Fruit fly (Drosophila melanogaster) whole organism, embryonic: ENCODE data around the gene ida.

Source experiments
- Adf1 ChIP-seq: fragments of 200-800 bp; sonication (Bioruptor generic); IDR thresholded peaks from 2 replicates; pipeline ENCODE4 v1.3.6; 2022; ENCODE audit warnings: missing biosample characterization, missing genetic modification characterization
- Awh ChIP-seq: fragments of 200-800 bp; sonication (Bioruptor generic); IDR thresholded peaks from 2 replicates; pipeline ENCODE4, ENCODE4 v1.3.6; 2022; ENCODE audit warnings: missing biosample characterization, missing genetic modification characterization
- Blimp-1 ChIP-seq: fragments of 200-800 bp; sonication (Bioruptor generic); optimal IDR thresholded peaks from 3 replicates; lab custom pipeline; 2018; ENCODE audit warnings: missing biosample characterization, missing genetic modification characterization, mild to moderate bottlenecking, moderate library complexity, missing genetic modification reagents
- CG11247 ChIP-seq: fragments of 200-800 bp; sonication (Bioruptor generic); IDR thresholded peaks from 2 replicates; pipeline ENCODE4 v1.3.6; 2022; ENCODE audit warnings: missing biosample characterization, missing genetic modification characterization
- CG12299 ChIP-seq: fragments of 200-800 bp; sonication (Bioruptor generic); optimal IDR thresholded peaks from 2 replicates; lab custom pipeline; 2018; ENCODE audit warnings: missing biosample characterization, mild to moderate bottlenecking, missing genetic modification characterization
- CG13123 ChIP-seq: fragments of 200-800 bp; sonication (Bioruptor generic); optimal IDR thresholded peaks from 2 replicates; lab custom pipeline; 2016; ENCODE audit warnings: missing biosample characterization, missing genetic modification characterization
- CG16815 ChIP-seq: fragments of 200-800 bp; sonication (Bioruptor generic); optimal IDR thresholded peaks from 3 replicates; lab custom pipeline; 2017; ENCODE audit warnings: missing biosample characterization, mild to moderate bottlenecking, missing genetic modification characterization
- CG17186 ChIP-seq: fragments of 200-800 bp; sonication (Bioruptor generic); optimal IDR thresholded peaks from 3 replicates; lab custom pipeline; 2017; ENCODE audit warnings: missing biosample characterization, missing genetic modification reagents, missing genetic modification characterization
- CG17359 ChIP-seq: fragments of 200-800 bp; sonication (Bioruptor generic); optimal IDR thresholded peaks from 3 replicates; lab custom pipeline; 2018; ENCODE audit warnings: missing biosample characterization, mild to moderate bottlenecking, missing genetic modification characterization, moderate library complexity
- CG17568 ChIP-seq: fragments of 200-800 bp; sonication (Bioruptor generic); optimal IDR thresholded peaks from 2 replicates; lab custom pipeline; 2018; ENCODE audit warnings: missing biosample characterization, mild to moderate bottlenecking, missing genetic modification characterization, moderate library complexity
- CG3163 ChIP-seq: fragments of 200-800 bp; sonication (Bioruptor generic); optimal IDR thresholded peaks from 3 replicates; lab custom pipeline; 2016; ENCODE audit warnings: missing biosample characterization, missing genetic modification characterization
- CG33213 ChIP-seq: fragments of 200-800 bp; sonication (Bioruptor generic); optimal IDR thresholded peaks from 3 replicates; lab custom pipeline; 2016; ENCODE audit warnings: missing biosample characterization, missing genetic modification characterization
- CG4328 ChIP-seq: fragments of 200-800 bp; sonication (Bioruptor generic); optimal IDR thresholded peaks from 3 replicates; lab custom pipeline; 2017; ENCODE audit warnings: missing biosample characterization, missing genetic modification reagents, missing genetic modification characterization
- CG4854 ChIP-seq: fragments of 200-800 bp; sonication (Bioruptor generic); optimal IDR thresholded peaks from 2 replicates; lab custom pipeline; 2016; ENCODE audit warnings: missing biosample characterization, missing genetic modification characterization, inconsistent platforms
- CG7271 ChIP-seq: fragments of 200-800 bp; sonication (Bioruptor generic); optimal IDR thresholded peaks from 2 replicates; lab custom pipeline; 2018; ENCODE audit warnings: missing biosample characterization, mild to moderate bottlenecking, missing genetic modification characterization, moderate library complexity
- CG7745 ChIP-seq: fragments of 200-800 bp; sonication (Bioruptor generic); optimal IDR thresholded peaks from 2 replicates; lab custom pipeline; 2018; ENCODE audit warnings: missing biosample characterization, mild to moderate bottlenecking, missing genetic modification characterization, moderate library complexity
- CG7963 ChIP-seq: fragments of 200-800 bp; sonication (Bioruptor generic); IDR thresholded peaks from 3 replicates; pipeline ENCODE4 v1.3.6; 2022; ENCODE audit warnings: missing biosample characterization, missing genetic modification characterization; ENCODE audit not compliant: partially characterized antibody
- CG9797 ChIP-seq: fragments of 200-800 bp; sonication (Bioruptor generic); optimal IDR thresholded peaks from 3 replicates; lab custom pipeline; 2018; ENCODE audit warnings: missing biosample characterization, mild to moderate bottlenecking, missing genetic modification characterization
- D19A ChIP-seq: fragments of 200-800 bp; optimal IDR thresholded peaks from 3 replicates; lab custom pipeline; 2019; ENCODE audit warnings: missing biosample characterization, mild to moderate bottlenecking, missing genetic modification characterization, moderate library complexity
- D19B ChIP-seq: fragments of 200-800 bp; sonication (Bioruptor generic); optimal IDR thresholded peaks from 2 replicates; lab custom pipeline; 2017; ENCODE audit warnings: missing biosample characterization, mild to moderate bottlenecking, missing genetic modification characterization
- Dll ChIP-seq: fragments of 200-800 bp; sonication (Bioruptor generic); IDR thresholded peaks from 4 replicates; pipeline ENCODE4 v1.3.6; 2022; ENCODE audit warnings: missing biosample characterization, missing genetic modification characterization; ENCODE audit not compliant: partially characterized antibody
- Doc3 ChIP-seq: fragments of 200-800 bp; sonication (Bioruptor generic); IDR thresholded peaks from 3 replicates; pipeline ENCODE4 v1.3.6; 2022; ENCODE audit warnings: missing biosample characterization, missing genetic modification characterization; ENCODE audit not compliant: partially characterized antibody
- Dp ChIP-seq: fragments of 200-800 bp; sonication (Bioruptor generic); optimal IDR thresholded peaks from 2 replicates; lab custom pipeline; 2018; ENCODE audit warnings: missing biosample characterization, mild to moderate bottlenecking, missing genetic modification characterization, moderate library complexity
- Dref ChIP-seq: fragments of 200-800 bp; sonication (Bioruptor generic); IDR thresholded peaks from 2 replicates; pipeline ENCODE4 v1.3.6; 2022; ENCODE audit warnings: missing biosample characterization, missing genetic modification characterization
- Fer1 ChIP-seq: fragments of 200-800 bp; sonication (Bioruptor generic); optimal IDR thresholded peaks from 2 replicates; lab custom pipeline; 2017; ENCODE audit warnings: missing biosample characterization, mild to moderate bottlenecking, missing genetic modification characterization
- HmgD ChIP-seq: fragments of 200-800 bp; sonication (Bioruptor generic); optimal IDR thresholded peaks from 3 replicates; lab custom pipeline; 2016; ENCODE audit warnings: missing biosample characterization, missing genetic modification characterization
- Hmr ChIP-seq: fragments of 200-800 bp; sonication (Bioruptor generic); optimal IDR thresholded peaks from 3 replicates; lab custom pipeline; 2017; ENCODE audit warnings: mild to moderate bottlenecking, missing biosample characterization, missing genetic modification reagents, missing genetic modification characterization
- MESR4 ChIP-seq: fragments of 200-800 bp; sonication (Bioruptor generic); optimal IDR thresholded peaks from 2 replicates; lab custom pipeline; 2018; ENCODE audit warnings: missing biosample characterization, mild to moderate bottlenecking, missing genetic modification characterization, moderate library complexity
- Meics ChIP-seq: fragments of 200-800 bp; sonication (Bioruptor generic); optimal IDR thresholded peaks from 2 replicates; lab custom pipeline; 2017; ENCODE audit warnings: missing biosample characterization, mild to moderate bottlenecking, missing genetic modification characterization
- Myb ChIP-seq: fragments of 200-800 bp; sonication (Bioruptor generic); optimal IDR thresholded peaks from 2 replicates; lab custom pipeline; 2016; ENCODE audit warnings: missing biosample characterization, missing genetic modification characterization
- NC2β ChIP-seq: fragments of 200-800 bp; sonication (Bioruptor generic); optimal IDR thresholded peaks from 2 replicates; lab custom pipeline; 2016; ENCODE audit warnings: missing biosample characterization, missing genetic modification characterization
- Sry-δ ChIP-seq: fragments of 200-800 bp; sonication (Bioruptor generic); optimal IDR thresholded peaks from 2 replicates; lab custom pipeline; 2016; ENCODE audit warnings: missing biosample characterization, missing genetic modification characterization
- TFAM ChIP-seq: fragments of 200-800 bp; sonication (Bioruptor generic); optimal IDR thresholded peaks from 2 replicates; lab custom pipeline; 2017; ENCODE audit warnings: missing biosample characterization, missing genetic modification characterization, inconsistent platforms
- Usf ChIP-seq: fragments of 200-800 bp; sonication (Bioruptor generic); optimal IDR thresholded peaks from 2 replicates; lab custom pipeline; 2017; ENCODE audit warnings: missing genotype, missing biosample characterization, missing genetic modification characterization
- Xrp1 ChIP-seq: fragments of 200-800 bp; sonication (Bioruptor generic); IDR thresholded peaks from 2 replicates; pipeline ENCODE4 v1.3.6; 2022; ENCODE audit warnings: missing biosample characterization, missing genetic modification characterization
- amos ChIP-seq: fragments of 200-800 bp; sonication (Bioruptor generic); IDR thresholded peaks from 2 replicates; pipeline ENCODE4 v1.3.6; 2022; ENCODE audit warnings: missing biosample characterization, missing genetic modification characterization; ENCODE audit not compliant: partially characterized antibody
- ash1 ChIP-seq: fragments of 200-800 bp; sonication (Bioruptor generic); optimal IDR thresholded peaks from 2 replicates; lab custom pipeline; 2018; ENCODE audit warnings: missing biosample characterization, mild to moderate bottlenecking, missing genetic modification characterization
- bigmax ChIP-seq: fragments of 200-800 bp; sonication (Bioruptor generic); optimal IDR thresholded peaks from 2 replicates; lab custom pipeline; 2018; ENCODE audit warnings: missing biosample characterization, mild to moderate bottlenecking, missing genetic modification characterization
- cato ChIP-seq: fragments of 200-800 bp; sonication (Bioruptor generic); optimal IDR thresholded peaks from 2 replicates; lab custom pipeline; 2016; ENCODE audit warnings: missing biosample characterization, missing genetic modification characterization, borderline replicate concordance
- crc ChIP-seq: fragments of 200-800 bp; sonication (Bioruptor generic); optimal IDR thresholded peaks from 2 replicates; lab custom pipeline; 2016; ENCODE audit warnings: missing biosample characterization, missing genetic modification characterization
- eyg ChIP-seq: fragments of 200-800 bp; sonication (Bioruptor generic); optimal IDR thresholded peaks from 3 replicates; lab custom pipeline; 2016; ENCODE audit warnings: missing biosample characterization, missing genetic modification characterization
- fru ChIP-seq: fragments of >200 bp; optimal IDR thresholded peaks from 2 replicates; lab custom pipeline; 2017
- ftz-f1 ChIP-seq: fragments of 200-800 bp; sonication (Bioruptor generic); optimal IDR thresholded peaks from 2 replicates; lab custom pipeline; 2016; ENCODE audit warnings: missing biosample characterization, missing genetic modification characterization
- hth ChIP-seq: fragments of >200 bp; optimal IDR thresholded peaks from 2 replicates; lab custom pipeline; 2017; ENCODE audit warnings: inconsistent platforms
- jing ChIP-seq: fragments of 200-800 bp; sonication (Bioruptor generic); optimal IDR thresholded peaks from 2 replicates; lab custom pipeline; 2018; ENCODE audit warnings: missing biosample characterization, mild to moderate bottlenecking, missing genetic modification characterization
- luna ChIP-seq: fragments of 200-800 bp; sonication (Bioruptor generic); optimal IDR thresholded peaks from 2 replicates; lab custom pipeline; 2016; ENCODE audit warnings: missing biosample characterization, missing genetic modification characterization
- nau ChIP-seq: fragments of 200-800 bp; sonication (Bioruptor generic); optimal IDR thresholded peaks from 3 replicates; lab custom pipeline; 2017; ENCODE audit warnings: missing biosample characterization, mild to moderate bottlenecking, missing genetic modification characterization, missing genetic modification reagents
- org-1 ChIP-seq: fragments of 200-800 bp; sonication (Bioruptor generic); optimal IDR thresholded peaks from 2 replicates; lab custom pipeline; 2017; ENCODE audit warnings: missing biosample characterization, missing genetic modification characterization
- schlank ChIP-seq: fragments of 200-800 bp; sonication (Bioruptor generic); optimal IDR thresholded peaks from 2 replicates; lab custom pipeline; 2018; ENCODE audit warnings: missing biosample characterization, mild to moderate bottlenecking, missing genetic modification characterization
- sob ChIP-seq: fragments of 200-800 bp; sonication (Bioruptor generic); IDR thresholded peaks from 2 replicates; pipeline ENCODE4 v1.3.6; 2022; ENCODE audit warnings: missing biosample characterization, missing genetic modification characterization
- vvl ChIP-seq: fragments of 200-800 bp; sonication (Bioruptor generic); IDR thresholded peaks from 2 replicates; pipeline ENCODE4 v1.3.6; 2022; ENCODE audit warnings: missing biosample characterization, missing genetic modification characterization
- zfh2 ChIP-seq: fragments of 200-800 bp; sonication (Bioruptor generic); optimal IDR thresholded peaks from 2 replicates; lab custom pipeline; 2016; ENCODE audit warnings: missing biosample characterization, missing genetic modification characterization

The ida gene

DNA sequence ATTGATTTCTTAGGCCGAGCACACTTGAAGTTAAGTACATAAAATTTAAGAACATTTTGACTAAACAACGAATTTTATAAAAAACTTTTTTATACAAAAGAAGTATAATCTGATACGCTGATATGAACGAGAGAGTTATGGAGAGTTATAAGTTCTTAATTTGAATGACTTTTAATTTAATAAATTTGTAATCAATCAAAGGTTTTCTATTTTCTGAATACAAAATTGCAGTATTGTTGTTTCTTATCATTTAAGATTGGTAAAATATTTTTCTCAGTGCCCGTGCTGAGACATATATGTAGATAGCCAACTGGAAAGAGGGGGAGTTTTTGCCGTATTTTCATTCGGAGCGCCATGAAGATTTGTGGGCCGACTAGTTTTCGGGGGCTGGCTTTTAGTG is 32.0 kb upstream of the ida start (continued):
- TF ChIP-seq CG7963 (GFP tag; lab: Robert Waterston, UW) (no peak), fru (no peak), D19B (no peak), org-1 (GFP tag; lab: Kevin White, UChicago) (peak; percentile 12), CG17186 (GFP tag; lab: Kevin White, UChicago) (no peak), Dref (no peak), vvl (GFP tag; lab: Robert Waterston, UW) (0 out of 2 replicates have a peak, but pooled peaks have one; percentile 20), CG4328 (GFP tag; lab: Kevin White, UChicago) (no peak), Dll (GFP tag; lab: Robert Waterston, UW) (no peak), CG4854 (no peak), Usf (GFP tag; lab: Kevin White, UChicago) (no peak), crc (no peak), MESR4 (GFP tag; lab: Kevin White, UChicago) (no peak), eyg (no peak), Meics (no peak), CG12299 (no peak), NC2β (no peak), jing (GFP tag; lab: Kevin White, UChicago) (no peak), Sry-δ (GFP tag; lab: Kevin White, UChicago) (no peak), TFAM (GFP tag; lab: Kevin White, UChicago) (no peak), luna (GFP tag; lab: Kevin White, UChicago) (no peak), Adf1 (GFP tag; lab: Robert Waterston, UW) (no peak), CG9797 (GFP tag; lab: Kevin White, UChicago) (no peak), D19A (tag; lab: Kevin White, UChicago) (peak; percentile 43), amos (GFP tag; lab: Robert Waterston, UW) (no peak), Doc3 (GFP tag; lab: Robert Waterston, UW) (no peak), CG7745 (tag; lab: Kevin White, UChicago) (no peak), CG11247 (GFP tag; lab: Robert Waterston, UW) (no peak), sob (GFP tag; lab: Robert Waterston, UW) (no peak), bigmax (GFP tag; lab: Kevin White, UChicago) (no peak), Fer1 (GFP tag; lab: Kevin White, UChicago) (no peak), CG16815 (GFP tag; lab: Kevin White, UChicago) (peak; percentile 29), Myb (no peak), Xrp1 (GFP tag; lab: Robert Waterston, UW) (peak; percentile 37; the same call in 1 of the 2 replicates), nau (GFP tag; lab: Kevin White, UChicago) (no peak), cato (no peak), CG17359 (tag; lab: Kevin White, UChicago) (no peak), ftz-f1 (GFP tag; lab: Kevin White, UChicago) (no peak), CG3163 (GFP tag; lab: Kevin White, UChicago) (no peak), CG13123 (GFP tag; lab: Kevin White, UChicago) (no peak), CG7271 (tag; lab: Kevin White, UChicago) (no peak), zfh2 (GFP tag; lab: Kevin White, UChicago) (no peak), HmgD (GFP tag; lab: Kevin White, UChicago) (no peak), ash1 (GFP tag; lab: Kevin White, UChicago) (no peak), CG17568 (GFP tag; lab: Kevin White, UChicago) (no peak), hth (lab: Kevin White, UChicago) (no peak), Dp (GFP tag; lab: Kevin White, UChicago) (no peak), CG33213 (GFP tag; lab: Kevin White, UChicago) (no peak), schlank (tag; lab: Kevin White, UChicago) (no peak), Awh (GFP tag; lab: Robert Waterston, UW) (no peak), Hmr (GFP tag; lab: Kevin White, UChicago) (no peak), Blimp-1 (peak; percentile 57)
